Fruit fly (Drosophila melanogaster): ENCODE measurements around the gene CG1368.

DNA sequence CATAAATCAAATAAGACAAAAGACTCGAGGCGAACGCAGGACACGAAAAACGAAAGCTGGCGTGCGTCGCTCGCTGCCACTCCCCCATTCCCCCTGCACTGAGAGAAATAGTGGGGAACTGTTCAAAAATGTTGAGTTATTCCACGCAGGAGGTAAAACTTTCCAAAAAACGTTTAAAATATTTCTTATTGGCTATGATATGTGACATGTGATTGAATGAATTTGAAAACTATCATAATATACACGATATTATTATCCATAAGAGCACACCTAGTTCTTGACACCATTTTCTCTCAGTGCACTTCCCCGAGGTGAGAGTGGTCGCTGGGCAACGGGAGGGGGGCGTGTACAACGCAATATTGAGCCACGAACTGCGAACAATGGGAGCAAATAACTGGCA is 40.6 kb upstream of the CG1368 start:
- no peak for TF ChIP-seq disco-r (GFP tag; optimal IDR thresholded peaks at IDR 0.05)
- no peak for TF ChIP-seq CG16863 (GFP tag; optimal IDR thresholded peaks at IDR 0.05)
- TF ChIP-seq Vsx1 (GFP tag; optimal IDR thresholded peaks at IDR 0.05) = no peak
- no peak for TF ChIP-seq CG6854 (GFP tag; optimal IDR thresholded peaks at IDR 0.05)
- no peak for TF ChIP-seq Deaf1 (tag; optimal IDR thresholded peaks at IDR 0.05)
- no peak for TF ChIP-seq CG12104 (GFP tag; optimal IDR thresholded peaks at IDR 0.05)
- no peak for TF ChIP-seq Sox102F (GFP tag; optimal IDR thresholded peaks at IDR 0.05)
- no peak for TF ChIP-seq Hmr (GFP tag; optimal IDR thresholded peaks at IDR 0.05)
- no peak for TF ChIP-seq chif (GFP tag; optimal IDR thresholded peaks at IDR 0.05)
- no peak for TF ChIP-seq Hey (tag; optimal IDR thresholded peaks at IDR 0.05)

Measured in whole organism, embryonic.